Worm (Caenorhabditis elegans) whole organism, L1 larva: ENCODE measurements around the gene F15E6.10.
A peak's percentile ranks its signal among the peaks of the same experiment; 100 is the strongest.

ENCODE experiments used
- C04F5.9 ChIP-seq: sonication (generic microtip); optimal IDR thresholded peaks from 2 replicates; lab custom pipeline; 2016; ENCODE audit warnings: missing genetic modification characterization, missing compliant biosample characterization
- Y116A8C.19 ChIP-seq: sonication (generic microtip); optimal IDR thresholded peaks from 2 replicates; lab custom pipeline; 2016; ENCODE audit warnings: missing compliant biosample characterization, missing genetic modification characterization, borderline replicate concordance
- alr-1 ChIP-seq: fragments of 200-800 bp; sonication (Bioruptor generic); optimal IDR thresholded peaks from 2 replicates; lab custom pipeline; 2018; ENCODE audit warnings: borderline replicate concordance, mild to moderate bottlenecking, missing genetic modification characterization, missing compliant biosample characterization
- blmp-1 ChIP-seq: fragments of 150-350 bp; optimal IDR thresholded peaks from 2 replicates; lab custom pipeline; 2014; ENCODE audit warnings: missing biosample characterization, missing genetic modification characterization
- ceh-63 ChIP-seq: fragments of 200-800 bp; sonication (Bioruptor generic); optimal IDR thresholded peaks from 2 replicates; lab custom pipeline; 2018; ENCODE audit warnings: mild to moderate bottlenecking, missing genetic modification characterization, missing compliant biosample characterization
- ceh-8 ChIP-seq: fragments of 200-800 bp; sonication (Bioruptor generic); optimal IDR thresholded peaks from 2 replicates; lab custom pipeline; 2018; ENCODE audit warnings: mild to moderate bottlenecking, missing genetic modification characterization, moderate library complexity, missing compliant biosample characterization
- ceh-88 ChIP-seq: fragments of 200-800 bp; sonication (Bioruptor generic); IDR thresholded peaks from 2 replicates; pipeline ENCODE4 v1.3.6; 2022; ENCODE audit warnings: missing genetic modification characterization, missing compliant biosample characterization
- ceh-90 ChIP-seq: sonication (generic microtip); optimal IDR thresholded peaks from 2 replicates; lab custom pipeline; 2016; ENCODE audit warnings: missing genetic modification characterization, missing compliant biosample characterization
- dsc-1 ChIP-seq: sonication (generic microtip); optimal IDR thresholded peaks from 2 replicates; lab custom pipeline; 2016; ENCODE audit warnings: mild to moderate bottlenecking, missing genetic modification characterization, missing compliant biosample characterization
- efl-3 ChIP-seq: fragments of 200-800 bp; sonication (Bioruptor generic); optimal IDR thresholded peaks from 2 replicates; lab custom pipeline; 2018; ENCODE audit warnings: mild to moderate bottlenecking, missing genetic modification characterization, missing compliant biosample characterization
- egl-13 ChIP-seq: sonication (generic microtip); optimal IDR thresholded peaks from 2 replicates; lab custom pipeline; 2016; ENCODE audit warnings: missing genotype, missing genetic modification reagents, missing genetic modification characterization, missing compliant biosample characterization
- egl-27 ChIP-seq, 2 experiments: fragments of 150-350 bp in 1 of 2; sonication (generic microtip); optimal IDR thresholded peaks; 3 replicates each; lab custom pipeline; 2017 to 2018; ENCODE audit warnings: missing biosample characterization in 2 of 2, missing genetic modification characterization in 2 of 2, missing genetic modification reagents in 2 of 2
- elt-2 ChIP-seq: sonication (generic microtip); optimal IDR thresholded peaks from 2 replicates; lab custom pipeline; 2016; ENCODE audit warnings: missing genetic modification characterization, mild to moderate bottlenecking, inconsistent platforms, missing compliant biosample characterization, missing genetic modification reagents
- elt-3 ChIP-seq, 6 experiments: fragments of 150-350 bp in 1 of 6; sonication (generic microtip); optimal IDR thresholded peaks; 2 replicates each; lab custom pipeline; 2017 to 2018; ENCODE audit warnings: missing biosample characterization in 6 of 6, missing genetic modification characterization in 6 of 6, inconsistent platforms in 1 of 6
- fkh-10 ChIP-seq: sonication (generic microtip); optimal IDR thresholded peaks from 2 replicates; lab custom pipeline; 2017; ENCODE audit warnings: missing biosample characterization, missing genetic modification reagents, missing genetic modification characterization
- fkh-8 ChIP-seq: sonication (generic microtip); optimal IDR thresholded peaks from 2 replicates; lab custom pipeline; 2016; ENCODE audit warnings: mild to moderate bottlenecking, missing genetic modification characterization, missing compliant biosample characterization
- fos-1 ChIP-seq: fragments of 150-350 bp; optimal IDR thresholded peaks from 2 replicates; lab custom pipeline; 2014; ENCODE audit warnings: missing biosample characterization, missing genetic modification characterization
- grh-1 ChIP-seq: fragments of 200-800 bp; sonication (Bioruptor generic); IDR thresholded peaks from 2 replicates; pipeline ENCODE4 v1.3.6; 2022; ENCODE audit warnings: missing genetic modification reagents, missing genetic modification characterization, missing compliant biosample characterization
- hlh-17 ChIP-seq: fragments of 200-800 bp; sonication (Bioruptor generic); optimal IDR thresholded peaks from 2 replicates; lab custom pipeline; 2018; ENCODE audit warnings: missing genetic modification characterization, mild to moderate bottlenecking, missing compliant biosample characterization, moderate library complexity, borderline replicate concordance
- hlh-4 ChIP-seq: sonication (generic microtip); optimal IDR thresholded peaks from 2 replicates; lab custom pipeline; 2016; ENCODE audit warnings: mild to moderate bottlenecking, missing genetic modification characterization, missing compliant biosample characterization
- hpl-2 ChIP-seq: fragments of 150-350 bp; optimal IDR thresholded peaks from 2 replicates; lab custom pipeline; 2014; ENCODE audit warnings: missing biosample characterization, missing genetic modification reagents, missing genetic modification characterization
- jun-1 ChIP-seq: fragments of 150-350 bp; optimal IDR thresholded peaks from 2 replicates; lab custom pipeline; 2014; ENCODE audit warnings: missing biosample characterization, missing genetic modification reagents, missing genetic modification characterization
- lin-35 ChIP-seq, 2 experiments: fragments of 150-350 bp; optimal IDR thresholded peaks; 2 replicates each; lab custom pipeline; 2014; ENCODE audit warnings: missing biosample characterization in 2 of 2, missing genetic modification characterization in 2 of 2, missing genetic modification reagents in 2 of 2
- lsy-2 ChIP-seq, 2 experiments: fragments of 150-350 bp; optimal IDR thresholded peaks; 2 replicates each; lab custom pipeline; 2014; ENCODE audit warnings: missing biosample characterization in 2 of 2, missing genetic modification characterization in 2 of 2
- mab-9 ChIP-seq: fragments of 200-800 bp; sonication (Bioruptor generic); IDR thresholded peaks from 2 replicates; pipeline ENCODE4 v1.3.6; 2022; ENCODE audit warnings: missing genetic modification reagents, missing genetic modification characterization, missing compliant biosample characterization
- mdl-1 ChIP-seq, 2 experiments: fragments of 150-350 bp; optimal IDR thresholded peaks; 2 replicates each; lab custom pipeline; 2014 to 2017; ENCODE audit warnings: missing biosample characterization in 2 of 2, missing genetic modification characterization in 2 of 2, inconsistent platforms in 1 of 2
- mef-2 ChIP-seq: fragments of 150-350 bp; optimal IDR thresholded peaks from 2 replicates; lab custom pipeline; 2014; ENCODE audit warnings: missing biosample characterization, missing genetic modification characterization
- nhr-19 ChIP-seq: fragments of 200-800 bp; sonication (Bioruptor generic); conservative IDR thresholded peaks from 2 replicates; pipeline ENCODE4 v1.3.6; 2022; ENCODE audit warnings: missing genetic modification characterization, missing compliant biosample characterization
- nhr-20 ChIP-seq: sonication (generic microtip); optimal IDR thresholded peaks from 2 replicates; lab custom pipeline; 2016; ENCODE audit warnings: mild to moderate bottlenecking, missing genetic modification characterization, missing compliant biosample characterization
- nhr-237 ChIP-seq: fragments of 150-350 bp; optimal IDR thresholded peaks from 2 replicates; lab custom pipeline; 2014; ENCODE audit warnings: missing biosample characterization, missing genetic modification characterization
- nhr-28 ChIP-seq: fragments of 150-350 bp; optimal IDR thresholded peaks from 2 replicates; lab custom pipeline; 2014; ENCODE audit warnings: missing biosample characterization, missing genetic modification characterization
- nhr-71 ChIP-seq: sonication (generic microtip); optimal IDR thresholded peaks from 2 replicates; lab custom pipeline; 2016; ENCODE audit warnings: mild to moderate bottlenecking, missing genetic modification characterization, moderate library complexity, missing compliant biosample characterization
- nhr-76 ChIP-seq: sonication (generic microtip); optimal IDR thresholded peaks from 2 replicates; lab custom pipeline; 2017; ENCODE audit warnings: missing biosample characterization, missing genetic modification characterization
- nhr-77 ChIP-seq: fragments of 150-350 bp; optimal IDR thresholded peaks from 2 replicates; lab custom pipeline; 2014; ENCODE audit warnings: missing biosample characterization, missing genetic modification characterization
- nhr-84 ChIP-seq: sonication (generic microtip); optimal IDR thresholded peaks from 2 replicates; lab custom pipeline; 2017; ENCODE audit warnings: missing biosample characterization, missing genetic modification characterization
- nhr-90 ChIP-seq: sonication (generic microtip); optimal IDR thresholded peaks from 2 replicates; lab custom pipeline; 2016; ENCODE audit warnings: mild to moderate bottlenecking, missing genetic modification characterization, missing compliant biosample characterization; ENCODE audit not compliant: poor library complexity
- pqm-1 ChIP-seq: sonication (generic microtip); optimal IDR thresholded peaks from 3 replicates; lab custom pipeline; 2017; ENCODE audit warnings: missing biosample characterization, missing genetic modification characterization
- rnt-1 ChIP-seq: sonication (generic microtip); optimal IDR thresholded peaks from 2 replicates; lab custom pipeline; 2016; ENCODE audit warnings: mild to moderate bottlenecking, missing genetic modification characterization, moderate library complexity, missing compliant biosample characterization
- skn-1 ChIP-seq: fragments of 150-350 bp; optimal IDR thresholded peaks from 2 replicates; lab custom pipeline; 2014; ENCODE audit warnings: missing biosample characterization, missing genetic modification characterization
- snpc-4 ChIP-seq: fragments of 150-350 bp; optimal IDR thresholded peaks from 2 replicates; lab custom pipeline; 2014; ENCODE audit warnings: missing biosample characterization, missing genetic modification characterization
- snu-23 ChIP-seq: sonication (generic microtip); optimal IDR thresholded peaks from 2 replicates; lab custom pipeline; 2016; ENCODE audit warnings: missing genetic modification characterization, missing compliant biosample characterization
- sox-4 ChIP-seq: sonication (generic microtip); optimal IDR thresholded peaks from 2 replicates; lab custom pipeline; 2016; ENCODE audit warnings: missing genetic modification characterization, missing compliant biosample characterization
- swsn-7 ChIP-seq: sonication (generic microtip); optimal IDR thresholded peaks from 2 replicates; lab custom pipeline; 2016; ENCODE audit warnings: missing genetic modification characterization, missing compliant biosample characterization
- tbx-2 ChIP-seq: sonication (generic microtip); optimal IDR thresholded peaks from 2 replicates; lab custom pipeline; 2016; ENCODE audit warnings: missing genetic modification characterization, missing compliant biosample characterization
- tlp-1 ChIP-seq: fragments of 150-350 bp; optimal IDR thresholded peaks from 2 replicates; lab custom pipeline; 2014; ENCODE audit warnings: missing biosample characterization, missing genetic modification characterization
- unc-130 ChIP-seq: fragments of 150-350 bp; optimal IDR thresholded peaks from 2 replicates; lab custom pipeline; 2017; ENCODE audit warnings: missing biosample characterization, missing genetic modification characterization, inconsistent platforms
- unc-30 ChIP-seq: sonication (generic microtip); optimal IDR thresholded peaks from 2 replicates; lab custom pipeline; 2017; ENCODE audit warnings: missing biosample characterization, missing genetic modification characterization
- unc-98 ChIP-seq: fragments of 200-800 bp; sonication (Bioruptor generic); IDR thresholded peaks from 2 replicates; pipeline ENCODE4 v1.3.6; 2022; ENCODE audit warnings: missing genetic modification characterization, missing compliant biosample characterization
- vab-15 ChIP-seq: sonication (generic microtip); optimal IDR thresholded peaks from 2 replicates; lab custom pipeline; 2017; ENCODE audit warnings: missing genotype, mild to moderate bottlenecking, missing genetic modification characterization, missing compliant biosample characterization
- xbp-1 ChIP-seq: sonication (generic microtip); optimal IDR thresholded peaks from 2 replicates; lab custom pipeline; 2016; ENCODE audit warnings: missing genetic modification characterization, missing compliant biosample characterization
- zag-1 ChIP-seq: fragments of 150-350 bp; optimal IDR thresholded peaks from 2 replicates; lab custom pipeline; 2014; ENCODE audit warnings: missing biosample characterization, missing genetic modification characterization
- zip-4 ChIP-seq: fragments of 200-800 bp; sonication (Bioruptor generic); optimal IDR thresholded peaks from 2 replicates; lab custom pipeline; 2018; ENCODE audit warnings: mild to moderate bottlenecking, missing genetic modification characterization, moderate library complexity, missing compliant biosample characterization
- ztf-11 ChIP-seq, 2 experiments: sonication (generic microtip); optimal IDR thresholded peaks; 2 replicates each; lab custom pipeline; 2016 to 2017; ENCODE audit warnings: missing genetic modification characterization in 2 of 2, missing biosample characterization in 1 of 2, missing compliant biosample characterization in 1 of 2

Gene F15E6.10

ce11 chrIV:4247334-4247733 is 45.3 kb upstream of the F15E6.10 start (continued):
- no peak for TF ChIP-seq nhr-77 (tag; lab: Kevin White, UChicago)
- peak; percentile 39 for TF ChIP-seq fkh-8
- TF ChIP-seq dsc-1 (tag; lab: Kevin White, UChicago): peak; percentile 66
- no peak for TF ChIP-seq zag-1 (tag; lab: Kevin White, UChicago)
- TF ChIP-seq rnt-1 (tag; lab: Kevin White, UChicago): peak; percentile 59
- no peak for TF ChIP-seq nhr-28 (tag; lab: Kevin White, UChicago)
- TF ChIP-seq ceh-63 (GFP tag; lab: Kevin White, UChicago): no peak
- peak; percentile 40 for TF ChIP-seq unc-130 (tag; lab: Kevin White, UChicago)
- TF ChIP-seq lsy-2 (tag; optimal IDR thresholded peaks at IDR 0.05; lab: Kevin White, UChicago): peak; percentile 73 to 85
- peak in 2 of 6 experiments; percentile 1 to 39 for TF ChIP-seq elt-3 (tag; optimal IDR thresholded peaks at IDR 0.05; lab: Kevin White, UChicago)
- peak; percentile 78 for TF ChIP-seq snu-23 (GFP tag; lab: Kevin White, UChicago)
- peak; percentile 64 for TF ChIP-seq nhr-19 (GFP tag; lab: Robert Waterston, UW)
- no peak for TF ChIP-seq fkh-10 (GFP tag; lab: Kevin White, UChicago)
- no peak for TF ChIP-seq elt-2
- no peak for TF ChIP-seq mef-2 (tag; lab: Kevin White, UChicago)
- TF ChIP-seq ceh-88 (GFP tag; lab: Robert Waterston, UW): no peak
- no peak for TF ChIP-seq unc-30
- no peak for TF ChIP-seq nhr-237 (tag; lab: Kevin White, UChicago)
- TF ChIP-seq hlh-17 (GFP tag; lab: Kevin White, UChicago): no peak
- TF ChIP-seq ztf-11 (tag; optimal IDR thresholded peaks at IDR 0.05; lab: Kevin White, UChicago): no peak
- TF ChIP-seq snpc-4 (tag; lab: Kevin White, UChicago): peak; percentile 40
- TF ChIP-seq lin-35 (GFP tag; optimal IDR thresholded peaks at IDR 0.05; lab: Kevin White, UChicago): peak; percentile 76 to 85
- peak; percentile 56 for TF ChIP-seq skn-1 (tag; lab: Kevin White, UChicago)
- TF ChIP-seq C04F5.9: peak; percentile 10
- no peak for TF ChIP-seq fos-1 (tag; lab: Kevin White, UChicago)
- TF ChIP-seq grh-1: peak; percentile 86
- TF ChIP-seq pqm-1 (tag; lab: Kevin White, UChicago): no peak
- TF ChIP-seq ceh-8: no peak
- no peak for TF ChIP-seq egl-13 (tag; lab: Kevin White, UChicago)
- TF ChIP-seq Y116A8C.19 (tag; lab: Kevin White, UChicago): no peak
- peak in 1 of 2 experiments; percentile 19 for TF ChIP-seq mdl-1 (tag; optimal IDR thresholded peaks at IDR 0.05; lab: Kevin White, UChicago)
- TF ChIP-seq ceh-90 (tag; lab: Kevin White, UChicago): no peak
- no peak for TF ChIP-seq efl-3
- TF ChIP-seq hpl-2 (GFP tag; lab: Kevin White, UChicago): no peak
- TF ChIP-seq tbx-2 (tag; lab: Kevin White, UChicago): peak; percentile 59
- TF ChIP-seq unc-98 (GFP tag; lab: Robert Waterston, UW): no peak
- TF ChIP-seq egl-27 (tag; optimal IDR thresholded peaks at IDR 0.05; lab: Kevin White, UChicago): no peak
- TF ChIP-seq nhr-84: no peak
- no peak for TF ChIP-seq zip-4 (GFP tag; lab: Kevin White, UChicago)
- TF ChIP-seq mab-9 (GFP tag; lab: Robert Waterston, UW): no peak
- TF ChIP-seq alr-1 (tag; lab: Kevin White, UChicago): no peak
- TF ChIP-seq hlh-4 (tag; lab: Kevin White, UChicago): no peak
- peak; percentile 67 for TF ChIP-seq swsn-7
- no peak for TF ChIP-seq tlp-1 (tag; lab: Kevin White, UChicago)
- no peak for TF ChIP-seq vab-15 (tag; lab: Kevin White, UChicago)
- TF ChIP-seq nhr-20 (tag; lab: Kevin White, UChicago): peak; percentile 59
- peak; percentile 53 for TF ChIP-seq xbp-1 (tag; lab: Kevin White, UChicago)
- no peak for TF ChIP-seq blmp-1
- peak; percentile 80 for TF ChIP-seq nhr-71 (tag; lab: Kevin White, UChicago)
- no peak for TF ChIP-seq jun-1 (tag; lab: Kevin White, UChicago)
- no peak for TF ChIP-seq nhr-76
- TF ChIP-seq nhr-90 (tag; lab: Kevin White, UChicago): peak; percentile 42
- TF ChIP-seq sox-4 (tag; lab: Kevin White, UChicago): no peak
- TF ChIP-seq, all 84 proteins: peak for 33
